Fruit fly (Drosophila melanogaster): ENCODE results near the gene skl.

dm6 chr3L:18430600-18430999 lies 9.1 kb downstream of the skl start:
- no peak for TF ChIP-seq cnc (optimal IDR thresholded peaks at IDR 0.05)
- TF ChIP-seq CG7101 (tag; optimal IDR thresholded peaks at IDR 0.05) = no peak
- no peak for TF ChIP-seq CG1620 (GFP tag; optimal IDR thresholded peaks at IDR 0.05)
- TF ChIP-seq bab1 (GFP tag; optimal IDR thresholded peaks at IDR 0.05) = no peak
- TF ChIP-seq kay (GFP tag; ENCODE audit: borderline replicate concordance) = no peak
- no peak for TF ChIP-seq CG12768 (GFP tag; optimal IDR thresholded peaks at IDR 0.05)
- no peak for TF ChIP-seq CG33017 (tag; optimal IDR thresholded peaks at IDR 0.05)
- no peak for TF ChIP-seq CG14711 (tag; optimal IDR thresholded peaks at IDR 0.05)
- no peak for TF ChIP-seq tj (GFP tag; optimal IDR thresholded peaks at IDR 0.05)
- no peak for TF ChIP-seq cic (GFP tag; optimal IDR thresholded peaks at IDR 0.05)
- TF ChIP-seq CG5204 (GFP tag; optimal IDR thresholded peaks at IDR 0.05) = no peak

All from whole organism, adult.